Worm (Caenorhabditis elegans) whole organism, young adult: ENCODE results near the gene mxl-1.

Experiments used
- D2030.7 ChIP-seq: fragments of 200-800 bp; sonication (Bioruptor generic); IDR thresholded peaks from 2 replicates; pipeline ENCODE4 v1.3.6; 2022; ENCODE audit warnings: missing genetic modification reagents, missing genetic modification characterization, missing compliant biosample characterization
- F49E8.2 ChIP-seq: sonication (generic microtip); optimal IDR thresholded peaks from 3 replicates; lab custom pipeline; 2017; ENCODE audit warnings: missing genetic modification characterization, mild to moderate bottlenecking, missing compliant biosample characterization, antibody characterized with exemption, moderate library complexity; ENCODE audit not compliant: insufficient read depth
- Y53G8AR.9 ChIP-seq: fragments of 200-800 bp; sonication (Bioruptor generic); conservative IDR thresholded peaks from 2 replicates; pipeline ENCODE4 v1.3.6; 2022; ENCODE audit warnings: missing genetic modification reagents, missing genetic modification characterization, missing compliant biosample characterization
- aptf-3 ChIP-seq: fragments of 200-800 bp; sonication (Bioruptor generic); IDR thresholded peaks from 2 replicates; pipeline ENCODE4 v1.3.6; 2022; ENCODE audit warnings: missing genetic modification characterization, missing compliant biosample characterization
- athp-1 ChIP-seq: sonication (generic microtip); optimal IDR thresholded peaks from 2 replicates; lab custom pipeline; 2017; ENCODE audit warnings: mild to moderate bottlenecking, missing genetic modification characterization, missing compliant biosample characterization
- attf-3 ChIP-seq: fragments of 200-800 bp; sonication (Bioruptor generic); conservative IDR thresholded peaks from 2 replicates; pipeline ENCODE4 v1.3.6; 2022; ENCODE audit warnings: missing genetic modification reagents, missing genetic modification characterization, missing compliant biosample characterization
- bed-1 ChIP-seq: fragments of 200-800 bp; sonication (Bioruptor generic); IDR thresholded peaks from 2 replicates; pipeline ENCODE4 v1.3.6; 2022; ENCODE audit warnings: missing genetic modification reagents, missing genetic modification characterization, missing compliant biosample characterization
- ccch-3 ChIP-seq: fragments of 200-800 bp; sonication (Bioruptor generic); optimal IDR thresholded peaks from 2 replicates; lab custom pipeline; 2018; ENCODE audit warnings: mild to moderate bottlenecking, missing genetic modification characterization, missing compliant biosample characterization
- cebp-1 ChIP-seq, 2 experiments: fragments of 200-800 bp in 1 of 2; sonication (Bioruptor generic) in 1 of 2; sonication (generic microtip) in 1 of 2; IDR thresholded peaks in 1 of 2; optimal IDR thresholded peaks in 1 of 2; 2 replicates each; pipeline versions ENCODE4 v1.3.6 to Lab custom; 2017 to 2022; ENCODE audit warnings: missing compliant biosample characterization in 2 of 2, missing genetic modification characterization in 2 of 2, mild to moderate bottlenecking in 1 of 2, missing genetic modification reagents in 1 of 2, moderate library complexity in 1 of 2
- dox-1 ChIP-seq: fragments of 200-800 bp; sonication (Bioruptor generic); IDR thresholded peaks from 2 replicates; pipeline ENCODE4 v1.3.6; 2022; ENCODE audit warnings: missing genetic modification reagents, missing genetic modification characterization, missing compliant biosample characterization
- dpff-1 ChIP-seq: sonication (generic microtip); optimal IDR thresholded peaks from 2 replicates; lab custom pipeline; 2017; ENCODE audit warnings: mild to moderate bottlenecking, missing genetic modification characterization, missing compliant biosample characterization
- efl-1 ChIP-seq: fragments of 150-350 bp; optimal IDR thresholded peaks from 2 replicates; lab custom pipeline; 2014; ENCODE audit warnings: missing biosample characterization, missing genetic modification reagents, missing genetic modification characterization
- gei-17 ChIP-seq: fragments of 200-800 bp; sonication (Bioruptor generic); optimal IDR thresholded peaks from 2 replicates; lab custom pipeline; 2018; ENCODE audit warnings: mild to moderate bottlenecking, missing genetic modification characterization, missing compliant biosample characterization
- hmg-20 ChIP-seq: fragments of 200-800 bp; sonication (Bioruptor generic); IDR thresholded peaks from 2 replicates; pipeline ENCODE4 v1.3.6; 2022; ENCODE audit warnings: missing genetic modification reagents, missing genetic modification characterization, missing compliant biosample characterization
- lag-1 ChIP-seq: fragments of 200-800 bp; sonication (Bioruptor generic); IDR thresholded peaks from 2 replicates; pipeline ENCODE4 v1.3.6; 2022; ENCODE audit warnings: missing genetic modification reagents, missing genetic modification characterization, missing compliant biosample characterization
- let-526 ChIP-seq: fragments of 200-800 bp; sonication (Bioruptor generic); IDR thresholded peaks from 2 replicates; pipeline ENCODE4 v1.3.6; 2022; ENCODE audit warnings: missing genetic modification reagents, missing genetic modification characterization, missing compliant biosample characterization
- lin-35 ChIP-seq, 3 experiments: fragments of 150-350 bp in 2 of 3; sonication (generic microtip) in 1 of 3; optimal IDR thresholded peaks; 2 replicates each; lab custom pipeline; 2014 to 2018; ENCODE audit warnings: missing biosample characterization in 3 of 3, missing genetic modification characterization in 3 of 3, missing genetic modification reagents in 3 of 3
- lin-54 ChIP-seq: fragments of 200-800 bp; sonication (Bioruptor generic); optimal IDR thresholded peaks from 2 replicates; lab custom pipeline; 2018; ENCODE audit warnings: mild to moderate bottlenecking, missing genetic modification characterization, missing compliant biosample characterization
- lir-1 ChIP-seq: fragments of 200-800 bp; sonication (Bioruptor generic); conservative IDR thresholded peaks from 2 replicates; pipeline ENCODE4 v1.3.6; 2022; ENCODE audit warnings: missing genetic modification reagents, missing genetic modification characterization, missing compliant biosample characterization
- lsl-1 ChIP-seq: fragments of 200-800 bp; sonication (Bioruptor generic); optimal IDR thresholded peaks from 2 replicates; lab custom pipeline; 2018; ENCODE audit warnings: mild to moderate bottlenecking, missing genetic modification characterization, moderate library complexity, missing compliant biosample characterization
- madf-6 ChIP-seq: fragments of 200-800 bp; sonication (Bioruptor generic); IDR thresholded peaks from 2 replicates; pipeline ENCODE4 v1.3.6; 2022; ENCODE audit warnings: missing genetic modification reagents, missing genetic modification characterization, missing compliant biosample characterization
- madf-8 ChIP-seq: fragments of 200-800 bp; sonication (Bioruptor generic); conservative IDR thresholded peaks from 2 replicates; pipeline ENCODE4 v1.3.6; 2022; ENCODE audit warnings: missing genetic modification reagents, missing genetic modification characterization, missing compliant biosample characterization
- mel-28 ChIP-seq: sonication (generic microtip); optimal IDR thresholded peaks from 2 replicates; lab custom pipeline; 2016; ENCODE audit warnings: borderline replicate concordance, mild to moderate bottlenecking, missing genetic modification characterization, missing compliant biosample characterization
- nhr-80 ChIP-seq: sonication (generic microtip); optimal IDR thresholded peaks from 2 replicates; lab custom pipeline; 2016; ENCODE audit warnings: missing genetic modification characterization, missing compliant biosample characterization
- pbrm-1 ChIP-seq: fragments of 200-800 bp; sonication (Bioruptor generic); IDR thresholded peaks from 2 replicates; pipeline ENCODE4 v1.3.6; 2022; ENCODE audit warnings: missing genetic modification reagents, missing genetic modification characterization, missing compliant biosample characterization
- rpc-1 ChIP-seq, 2 experiments: fragments of 150-350 bp in 1 of 2; sonication (generic microtip) in 1 of 2; optimal IDR thresholded peaks; 2 replicates each; lab custom pipeline; 2014 to 2018; ENCODE audit warnings: missing biosample characterization in 1 of 2, missing genetic modification characterization in 1 of 2, missing genetic modification reagents in 1 of 2, missing genotype in 1 of 2
- sdz-38 ChIP-seq: sonication (generic microtip); optimal IDR thresholded peaks from 2 replicates; lab custom pipeline; 2016; ENCODE audit warnings: missing genotype, missing genetic modification characterization, missing compliant biosample characterization
- snpc-1.1 ChIP-seq: sonication (generic microtip); optimal IDR thresholded peaks from 2 replicates; lab custom pipeline; 2017; ENCODE audit warnings: missing genetic modification characterization, mild to moderate bottlenecking, missing compliant biosample characterization, antibody characterized with exemption, moderate library complexity, missing genotype, missing genetic modification reagents; ENCODE audit not compliant: insufficient read depth
- snpc-3.4 ChIP-seq: sonication (generic microtip); optimal IDR thresholded peaks from 2 replicates; lab custom pipeline; 2017; ENCODE audit warnings: missing genetic modification characterization, mild to moderate bottlenecking, missing compliant biosample characterization, antibody characterized with exemption, moderate library complexity, missing genotype, missing genetic modification reagents
- snpc-4 ChIP-seq, 5 experiments: fragments of 150-350 bp in 1 of 5; sonication (generic microtip) in 4 of 5; optimal IDR thresholded peaks; 2 replicates each; lab custom pipeline; 2014 to 2018; ENCODE audit warnings: missing genetic modification characterization in 5 of 5, missing biosample characterization in 3 of 5, antibody characterized with exemption in 2 of 5, mild to moderate bottlenecking in 2 of 5, missing compliant biosample characterization in 2 of 5, missing genotype in 2 of 5, moderate library complexity in 2 of 5, missing genetic modification reagents in 1 of 5
- somi-1 ChIP-seq: fragments of 200-800 bp; sonication (Bioruptor generic); optimal IDR thresholded peaks from 2 replicates; lab custom pipeline; 2018; ENCODE audit warnings: mild to moderate bottlenecking, missing genetic modification characterization, missing compliant biosample characterization
- sptf-2 ChIP-seq: fragments of 200-800 bp; sonication (Bioruptor generic); optimal IDR thresholded peaks from 2 replicates; lab custom pipeline; 2018; ENCODE audit warnings: mild to moderate bottlenecking, missing genetic modification characterization, missing compliant biosample characterization
- tbp1 ChIP-seq: fragments of 200-800 bp; sonication (Bioruptor generic); optimal IDR thresholded peaks from 2 replicates; lab custom pipeline; 2018; ENCODE audit warnings: mild to moderate bottlenecking, missing genetic modification characterization, missing compliant biosample characterization
- xnd-1 ChIP-seq: sonication (generic microtip); optimal IDR thresholded peaks from 2 replicates; lab custom pipeline; 2016; ENCODE audit warnings: missing genotype, missing genetic modification reagents, missing genetic modification characterization, missing compliant biosample characterization
- zim-3 ChIP-seq: sonication (generic microtip); optimal IDR thresholded peaks from 2 replicates; lab custom pipeline; 2017; ENCODE audit warnings: mild to moderate bottlenecking, missing genetic modification characterization, moderate library complexity, missing compliant biosample characterization
- ztf-26 ChIP-seq: sonication (generic microtip); optimal IDR thresholded peaks from 2 replicates; lab custom pipeline; 2017; ENCODE audit warnings: missing genetic modification characterization, missing compliant biosample characterization
- ztf-6 ChIP-seq: fragments of 200-800 bp; sonication (Bioruptor generic); IDR thresholded peaks from 2 replicates; pipeline ENCODE4 v1.3.6; 2022; ENCODE audit warnings: missing genetic modification reagents, missing genetic modification characterization, missing compliant biosample characterization

mxl-1 gene

ce11 chrV:11279564-11279963 lies 34.9 kb downstream of the mxl-1 start (continued):
- no peak for TF ChIP-seq sptf-2
- no peak for TF ChIP-seq somi-1 (GFP tag; lab: Kevin White, UChicago)
- no peak for TF ChIP-seq zim-3 (tag; lab: Kevin White, UChicago)
- TF ChIP-seq snpc-3.4 (tag; lab: Kevin White, UChicago), result peak; percentile 72
- TF ChIP-seq madf-8 (GFP tag; lab: Robert Waterston, UW), result peak; percentile 81
- TF ChIP-seq cebp-1 (GFP tag; IDR thresholded peaks at IDR 0.05; lab: Robert Waterston, UW), result no peak
- TF ChIP-seq cebp-1 (tag; optimal IDR thresholded peaks at IDR 0.05; lab: Kevin White, UChicago), result no peak
- TF ChIP-seq gei-17 (GFP tag; lab: Kevin White, UChicago), result no peak
- no peak for TF ChIP-seq ztf-6 (GFP tag; lab: Robert Waterston, UW)
- peak; percentile 51; the same call in 1 of the 2 replicates for TF ChIP-seq D2030.7
- peak; percentile 95 for TF ChIP-seq madf-6 (GFP tag; lab: Robert Waterston, UW)
- peak; percentile 22 for TF ChIP-seq efl-1 (GFP tag; lab: Kevin White, UChicago)
- TF ChIP-seq xnd-1 (tag; lab: Kevin White, UChicago), result peak; percentile 96
- no peak for TF ChIP-seq nhr-80
- TF ChIP-seq ccch-3 (GFP tag; lab: Kevin White, UChicago), result no peak
- peak; percentile 93 for TF ChIP-seq lsl-1 (GFP tag; lab: Kevin White, UChicago)
- no peak for TF ChIP-seq lag-1 (GFP tag; lab: Robert Waterston, UW)
- no peak for TF ChIP-seq let-526 (GFP tag; lab: Robert Waterston, UW)
- no peak for TF ChIP-seq attf-3 (GFP tag; lab: Robert Waterston, UW)
- TF ChIP-seq tbp1 (GFP tag; lab: Kevin White, UChicago), result no peak
- TF ChIP-seq sdz-38 (tag; lab: Kevin White, UChicago), result no peak
- peak; percentile 37 for TF ChIP-seq F49E8.2
- no peak for TF ChIP-seq lir-1
- no peak for TF ChIP-seq dox-1 (GFP tag; lab: Robert Waterston, UW)
- no peak for TF ChIP-seq hmg-20
- TF ChIP-seq pbrm-1 (GFP tag; lab: Robert Waterston, UW), result no peak
- TF ChIP-seq rpc-1 (optimal IDR thresholded peaks at IDR 0.05; lab: Kevin White, UChicago), result no peak
- TF ChIP-seq rpc-1 (tag; optimal IDR thresholded peaks at IDR 0.05; lab: Kevin White, UChicago), result no peak
- TF ChIP-seq dpff-1 (tag; lab: Kevin White, UChicago), result no peak
- TF ChIP-seq lin-54 (GFP tag; lab: Kevin White, UChicago), result peak; percentile 78
- peak; percentile 1 for TF ChIP-seq snpc-1.1 (tag; lab: Kevin White, UChicago)
- TF ChIP-seq mel-28 (tag; lab: Kevin White, UChicago), result no peak
- peak; percentile 6 for TF ChIP-seq athp-1 (tag; lab: Kevin White, UChicago)
- no peak for TF ChIP-seq lin-35 (GFP tag; optimal IDR thresholded peaks at IDR 0.05; lab: Kevin White, UChicago)

- no peak for TF ChIP-seq snpc-3.4 (tag; lab: Kevin White, UChicago)
- TF ChIP-seq cebp-1 (GFP tag; IDR thresholded peaks at IDR 0.05; lab: Robert Waterston, UW), result no peak
- no peak for TF ChIP-seq cebp-1 (tag; optimal IDR thresholded peaks at IDR 0.05; lab: Kevin White, UChicago)
- no peak for TF ChIP-seq lin-54 (GFP tag; lab: Kevin White, UChicago)
- TF ChIP-seq Y53G8AR.9, result no peak
- no peak for TF ChIP-seq bed-1 (GFP tag; lab: Robert Waterston, UW)
- no peak for TF ChIP-seq zim-3 (tag; lab: Kevin White, UChicago)
- TF ChIP-seq ztf-26 (tag; lab: Kevin White, UChicago), result no peak
- TF ChIP-seq rpc-1 (optimal IDR thresholded peaks at IDR 0.05; lab: Kevin White, UChicago), result no peak
- TF ChIP-seq rpc-1 (tag; optimal IDR thresholded peaks at IDR 0.05; lab: Kevin White, UChicago), result no peak
- TF ChIP-seq lag-1 (GFP tag; lab: Robert Waterston, UW), result no peak
- no peak for TF ChIP-seq pbrm-1 (GFP tag; lab: Robert Waterston, UW)
- no peak for TF ChIP-seq madf-8 (GFP tag; lab: Robert Waterston, UW)
- no peak for TF ChIP-seq snpc-4 (GFP tag; optimal IDR thresholded peaks at IDR 0.05; lab: Kevin White, UChicago)
- TF ChIP-seq snpc-4 (tag; optimal IDR thresholded peaks at IDR 0.05; lab: Kevin White, UChicago), result no peak
- TF ChIP-seq aptf-3 (GFP tag; lab: Robert Waterston, UW), result no peak
- no peak for TF ChIP-seq sptf-2
These were observed 37.0 kb downstream of the mxl-1 start for ce11 chrV:11281414-11282209.
